Fruit fly (Drosophila melanogaster): Measurements from ENCODE around the gene Es2.

Es2 gene

DNA sequence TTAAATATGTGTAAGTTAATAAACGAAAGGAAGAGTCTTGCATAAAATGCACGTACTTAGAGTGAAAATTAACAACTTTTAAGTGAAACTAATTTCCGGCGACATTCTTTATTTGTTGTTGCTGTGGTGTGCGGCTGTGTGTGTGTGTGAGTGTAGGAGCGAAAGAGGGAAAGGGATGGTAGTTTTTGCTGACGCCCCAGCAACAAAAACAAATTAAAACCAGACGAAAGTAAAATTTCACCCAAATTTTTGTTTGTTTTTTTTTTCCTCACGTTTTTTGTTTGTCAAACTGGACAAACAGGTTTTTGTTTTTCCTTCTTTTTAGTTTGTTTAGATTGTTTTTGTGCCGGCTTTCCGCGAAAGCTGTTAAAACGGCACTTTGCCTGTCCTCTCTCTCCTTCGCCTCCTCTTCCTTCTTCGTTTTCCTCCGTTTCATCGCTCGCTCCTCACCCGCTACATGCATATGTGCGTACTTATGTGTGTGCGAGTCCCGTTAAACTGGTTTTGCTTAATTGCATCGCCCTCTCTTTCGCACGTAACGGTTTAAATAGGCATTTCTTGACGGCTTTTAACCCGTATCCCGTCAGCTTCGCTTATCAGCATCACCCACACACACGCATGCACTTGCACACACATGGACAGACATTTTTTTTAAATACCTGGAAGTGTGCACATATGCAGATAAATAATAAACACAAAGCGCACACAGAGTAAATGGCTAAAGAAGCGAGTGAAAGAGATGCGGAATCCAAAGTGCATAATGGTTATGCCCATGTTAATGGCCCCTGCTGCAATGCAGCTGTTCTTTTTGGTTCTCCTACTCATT is 23.8 kb upstream of the Es2 start, which contains the start of gene Miga:
Gene Miga, minus strand, starts transcription at position 536 of the 826 bp plus-strand sequence.
- no peak for TF ChIP-seq CG7045 (GFP tag; optimal IDR thresholded peaks at IDR 0.05)
- TF ChIP-seq kay (GFP tag; ENCODE audit: borderline replicate concordance): no peak
- no peak for TF ChIP-seq CG7101 (tag; optimal IDR thresholded peaks at IDR 0.05)
- TF ChIP-seq CG14711 (tag; optimal IDR thresholded peaks at IDR 0.05): no peak
- TF ChIP-seq cic (GFP tag; optimal IDR thresholded peaks at IDR 0.05): no peak
- TF ChIP-seq Crg-1 (GFP tag; optimal IDR thresholded peaks at IDR 0.05): peak; percentile 10
- TF ChIP-seq bab1 (GFP tag; optimal IDR thresholded peaks at IDR 0.05): peak; percentile 33
- TF ChIP-seq ovo (GFP tag; optimal IDR thresholded peaks at IDR 0.05): peak; percentile 100
- no peak for TF ChIP-seq CG1620 (GFP tag; optimal IDR thresholded peaks at IDR 0.05)
- peak; percentile 62 for TF ChIP-seq tj (GFP tag; optimal IDR thresholded peaks at IDR 0.05)
- no peak for TF ChIP-seq CG5204 (GFP tag; optimal IDR thresholded peaks at IDR 0.05)
- no peak for TF ChIP-seq Clk (GFP tag; optimal IDR thresholded peaks at IDR 0.05)
- no peak for TF ChIP-seq Hr96 (GFP tag; optimal IDR thresholded peaks at IDR 0.05)
- TF ChIP-seq CG33017 (tag; optimal IDR thresholded peaks at IDR 0.05): no peak
- peak; percentile 21 for TF ChIP-seq Mnt (GFP tag; optimal IDR thresholded peaks at IDR 0.05)
- TF ChIP-seq pad (GFP tag; optimal IDR thresholded peaks at IDR 0.05): peak; percentile 96

DNA sequence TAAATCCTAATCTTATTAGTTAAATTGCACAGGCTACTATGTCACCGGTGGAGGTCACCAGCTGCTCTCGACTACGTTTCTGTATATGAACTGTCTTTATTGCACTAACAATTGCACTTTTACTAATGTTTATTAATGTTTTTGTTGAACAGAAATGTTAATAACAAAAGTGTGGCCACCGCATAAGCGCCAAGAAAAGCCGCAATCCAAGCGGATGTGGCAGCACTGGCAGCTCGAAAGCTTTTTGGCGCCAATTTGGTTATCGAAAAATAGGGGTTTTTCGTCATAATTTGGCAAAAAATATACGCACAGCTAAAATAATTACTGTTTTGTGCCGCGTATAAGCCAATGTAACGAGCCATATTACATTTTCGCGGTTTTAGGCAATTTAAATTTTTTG is 19.1 kb upstream of the Es2 start, which contains the start of gene CG12123:
Gene CG12123, minus strand, starts transcription at position 188 of the 400 bp plus-strand sequence.
- TF ChIP-seq CG1620 (GFP tag; optimal IDR thresholded peaks at IDR 0.05) (no peak), bab1 (GFP tag; optimal IDR thresholded peaks at IDR 0.05) (peak; percentile 67)

DNA sequence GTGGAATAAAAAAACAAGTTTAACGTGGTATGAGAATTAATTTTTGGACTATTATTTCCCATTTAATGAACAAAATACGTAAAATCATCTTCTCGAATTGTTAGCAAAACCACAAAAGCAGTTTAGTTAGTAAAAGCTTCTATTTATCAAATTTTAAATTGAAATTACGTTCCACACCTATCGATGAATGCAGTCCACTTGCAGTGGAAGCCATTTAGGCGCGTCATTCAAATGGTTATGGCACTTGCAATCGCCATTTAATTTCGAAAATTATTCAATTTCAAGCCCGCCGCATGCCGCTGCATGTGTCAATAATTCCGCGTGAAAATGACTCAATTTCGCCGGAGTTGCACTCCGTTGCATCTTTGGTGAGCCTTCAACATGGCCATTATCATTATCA is 18.4 kb upstream of the Es2 start:
- no peak for TF ChIP-seq CG14711 (tag; optimal IDR thresholded peaks at IDR 0.05)
- peak; percentile 29 for TF ChIP-seq bab1 (GFP tag; optimal IDR thresholded peaks at IDR 0.05)
- no peak for TF ChIP-seq toe (GFP tag; optimal IDR thresholded peaks at IDR 0.05)
- no peak for TF ChIP-seq Mnt (GFP tag; optimal IDR thresholded peaks at IDR 0.05)
- no peak for TF ChIP-seq cic (GFP tag; optimal IDR thresholded peaks at IDR 0.05)
- no peak for TF ChIP-seq cnc (optimal IDR thresholded peaks at IDR 0.05)
- no peak for TF ChIP-seq ovo (GFP tag; optimal IDR thresholded peaks at IDR 0.05)
- no peak for TF ChIP-seq CG7101 (tag; optimal IDR thresholded peaks at IDR 0.05)
- TF ChIP-seq kay (GFP tag; ENCODE audit: borderline replicate concordance): peak; percentile 30
- no peak for TF ChIP-seq pad (GFP tag; optimal IDR thresholded peaks at IDR 0.05)
- TF ChIP-seq Clk (GFP tag; optimal IDR thresholded peaks at IDR 0.05): no peak
- TF ChIP-seq CG7045 (GFP tag; optimal IDR thresholded peaks at IDR 0.05): no peak

DNA sequence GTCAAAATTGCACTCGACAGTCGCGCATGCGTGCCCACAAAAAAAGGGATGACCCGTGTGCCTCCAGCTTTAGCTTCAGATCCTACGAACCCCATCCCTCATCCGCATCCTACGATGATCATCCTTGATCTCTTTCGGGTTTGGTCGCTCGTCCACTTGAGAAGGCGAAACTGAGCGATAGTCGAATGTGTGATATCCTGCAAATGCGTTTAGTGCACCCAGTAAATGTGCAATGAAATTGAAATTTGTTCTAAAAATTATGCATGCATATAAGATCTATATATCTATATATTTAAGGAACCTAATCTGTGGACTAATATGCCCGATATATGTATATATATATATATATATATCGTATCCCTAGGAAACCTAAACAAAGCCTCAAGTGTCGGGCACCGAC is 17.0 kb upstream of the Es2 start:
- no peak for TF ChIP-seq bab1 (GFP tag; optimal IDR thresholded peaks at IDR 0.05)
- TF ChIP-seq Crg-1 (GFP tag; optimal IDR thresholded peaks at IDR 0.05): no peak
- no peak for TF ChIP-seq CG5204 (GFP tag; optimal IDR thresholded peaks at IDR 0.05)
- TF ChIP-seq CG1620 (GFP tag; optimal IDR thresholded peaks at IDR 0.05): no peak
- no peak for TF ChIP-seq cic (GFP tag; optimal IDR thresholded peaks at IDR 0.05)

DNA sequence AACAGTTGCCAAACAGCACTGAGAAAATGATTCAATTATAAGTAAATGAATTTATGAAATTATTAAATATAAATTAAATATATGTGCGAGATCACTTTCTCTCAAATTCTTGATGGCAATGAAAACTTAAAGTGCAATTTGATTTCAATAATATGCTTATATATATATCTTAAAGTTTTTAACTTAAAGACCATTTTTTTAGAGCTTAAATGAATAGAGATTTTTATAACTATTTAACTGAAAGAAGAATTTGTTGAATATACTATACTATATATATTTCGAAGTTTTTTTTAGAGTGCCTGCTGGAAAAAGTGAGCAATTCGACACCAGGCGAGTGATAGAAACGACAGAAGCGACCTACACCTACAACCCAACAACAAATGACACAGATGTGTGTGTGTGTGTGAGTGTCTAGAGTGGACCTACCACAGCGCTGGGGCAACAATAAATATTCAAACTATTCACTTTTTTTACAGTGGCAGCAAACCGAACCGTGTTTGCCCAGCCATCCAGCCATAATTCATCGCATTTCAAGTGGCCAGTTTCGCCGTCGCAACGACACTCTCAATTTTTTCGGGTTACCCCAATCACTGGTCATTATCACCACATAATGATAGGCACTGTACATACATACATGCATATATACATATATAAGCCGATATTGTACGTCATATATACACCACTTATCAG is 16.3 kb upstream of the Es2 start:
- TF ChIP-seq cic (GFP tag; optimal IDR thresholded peaks at IDR 0.05) (no peak), CG11617 (GFP tag; optimal IDR thresholded peaks at IDR 0.05) (no peak), bab1 (GFP tag; optimal IDR thresholded peaks at IDR 0.05) (no peak), CG1620 (GFP tag; optimal IDR thresholded peaks at IDR 0.05) (no peak), CG33017 (tag; optimal IDR thresholded peaks at IDR 0.05) (no peak), Clk (GFP tag; optimal IDR thresholded peaks at IDR 0.05) (no peak), CG5204 (GFP tag; optimal IDR thresholded peaks at IDR 0.05) (no peak), ovo (GFP tag; optimal IDR thresholded peaks at IDR 0.05) (no peak)

DNA sequence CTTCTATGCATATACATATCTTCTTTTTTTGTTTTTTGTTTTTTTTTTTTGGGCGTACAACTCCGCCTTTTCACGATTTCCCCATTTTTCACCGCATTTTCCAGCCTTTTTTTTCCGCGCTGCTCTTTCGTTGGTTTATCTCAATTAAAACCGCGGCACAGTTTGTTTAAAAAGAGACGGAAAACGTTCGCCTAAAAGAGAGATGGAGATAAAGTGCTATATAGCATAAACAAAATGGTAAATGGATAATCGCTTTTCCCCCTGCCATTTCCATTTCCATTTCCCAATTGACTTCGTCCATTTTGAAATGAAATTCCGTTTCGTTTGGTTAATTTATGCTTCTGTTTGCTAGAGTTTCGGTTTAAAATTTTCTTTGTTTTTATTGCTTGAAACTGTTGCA is 14.1 kb upstream of the Es2 start:
- TF ChIP-seq Crg-1 (GFP tag; optimal IDR thresholded peaks at IDR 0.05): no peak

DNA sequence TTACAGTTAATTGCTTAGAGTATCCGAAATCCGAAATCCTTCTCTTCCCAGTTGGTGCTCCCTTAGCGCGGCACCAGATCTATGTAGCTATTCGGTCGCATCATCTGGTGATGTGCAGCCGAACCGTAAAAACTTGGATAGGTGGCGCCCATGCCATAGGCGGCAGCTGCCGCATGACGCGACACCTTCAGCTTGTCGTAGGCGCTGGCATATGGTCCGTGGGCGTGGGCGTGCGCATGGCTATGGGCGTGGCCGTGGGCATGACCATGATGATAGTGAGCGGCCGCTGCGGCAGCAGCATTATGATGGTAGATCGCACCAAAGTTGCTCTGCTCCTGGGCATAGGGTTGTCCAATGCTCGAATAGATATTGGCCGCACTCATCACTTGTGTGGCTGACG is 13.1 kb upstream of the Es2 start:
- no peak for TF ChIP-seq Crg-1 (GFP tag; optimal IDR thresholded peaks at IDR 0.05)
